Fruit fly (Drosophila melanogaster) whole organism, embryonic: ENCODE results near the gene hbt.

Experiments used
- Adf1 ChIP-seq: fragments of 200-800 bp; sonication (Bioruptor generic); IDR thresholded peaks from 2 replicates; pipeline ENCODE4 v1.3.6; 2022; ENCODE audit warnings: missing biosample characterization, missing genetic modification characterization
- CG10543 ChIP-seq: fragments of 200-800 bp; sonication (Bioruptor generic); optimal IDR thresholded peaks from 3 replicates; lab custom pipeline; 2017; ENCODE audit warnings: missing biosample characterization, mild to moderate bottlenecking, missing genetic modification characterization, moderate library complexity
- CG11085 ChIP-seq: fragments of 200-800 bp; sonication (Bioruptor generic); IDR thresholded peaks from 2 replicates; pipeline ENCODE4 v1.3.6; 2022; ENCODE audit warnings: missing biosample characterization, missing genetic modification characterization
- CG11398 ChIP-seq: fragments of 200-800 bp; sonication (Bioruptor generic); optimal IDR thresholded peaks from 2 replicates; lab custom pipeline; 2016; ENCODE audit warnings: missing biosample characterization, missing genetic modification characterization
- CG11695 ChIP-seq: fragments of 200-800 bp; sonication (Bioruptor generic); IDR thresholded peaks from 3 replicates; pipeline ENCODE4 v1.3.6; 2022; ENCODE audit warnings: missing biosample characterization, missing genetic modification characterization
- CG11696 ChIP-seq: fragments of 200-800 bp; sonication (Bioruptor generic); IDR thresholded peaks from 2 replicates; pipeline ENCODE4 v1.3.6; 2022; ENCODE audit warnings: missing biosample characterization, missing genetic modification characterization
- CG12299 ChIP-seq: fragments of 200-800 bp; sonication (Bioruptor generic); optimal IDR thresholded peaks from 2 replicates; lab custom pipeline; 2018; ENCODE audit warnings: missing biosample characterization, mild to moderate bottlenecking, missing genetic modification characterization
- CG12744 ChIP-seq: fragments of 200-800 bp; sonication (Bioruptor generic); optimal IDR thresholded peaks from 2 replicates; lab custom pipeline; 2016; ENCODE audit warnings: missing biosample characterization, missing genetic modification characterization
- CG13296 ChIP-seq: fragments of 200-800 bp; sonication (Bioruptor generic); optimal IDR thresholded peaks from 3 replicates; lab custom pipeline; 2018; ENCODE audit warnings: missing biosample characterization, mild to moderate bottlenecking, missing genetic modification characterization
- CG13775 ChIP-seq: fragments of 200-800 bp; sonication (Bioruptor generic); optimal IDR thresholded peaks from 3 replicates; lab custom pipeline; 2017; ENCODE audit warnings: missing biosample characterization, mild to moderate bottlenecking, missing genetic modification characterization
- CG15011 ChIP-seq: fragments of 200-800 bp; sonication (Bioruptor generic); optimal IDR thresholded peaks from 3 replicates; lab custom pipeline; 2018; ENCODE audit warnings: missing biosample characterization, mild to moderate bottlenecking, missing genetic modification characterization
- CG1602 ChIP-seq: fragments of 200-800 bp; sonication (Bioruptor generic); optimal IDR thresholded peaks from 3 replicates; lab custom pipeline; 2016; ENCODE audit warnings: missing biosample characterization, missing genetic modification characterization
- CG16815 ChIP-seq: fragments of 200-800 bp; sonication (Bioruptor generic); optimal IDR thresholded peaks from 3 replicates; lab custom pipeline; 2017; ENCODE audit warnings: missing biosample characterization, mild to moderate bottlenecking, missing genetic modification characterization
- CG16863 ChIP-seq: fragments of 200-800 bp; sonication (Bioruptor generic); optimal IDR thresholded peaks from 3 replicates; lab custom pipeline; 2016; ENCODE audit warnings: missing biosample characterization, missing genetic modification characterization
- CG17359 ChIP-seq: fragments of 200-800 bp; sonication (Bioruptor generic); optimal IDR thresholded peaks from 3 replicates; lab custom pipeline; 2018; ENCODE audit warnings: missing biosample characterization, mild to moderate bottlenecking, missing genetic modification characterization, moderate library complexity
- CG17829 ChIP-seq: fragments of 200-800 bp; optimal IDR thresholded peaks from 2 replicates; lab custom pipeline; 2019; ENCODE audit warnings: missing biosample characterization, mild to moderate bottlenecking, missing genetic modification characterization, moderate library complexity
- CG1832 ChIP-seq: fragments of 200-800 bp; sonication (Bioruptor generic); optimal IDR thresholded peaks from 2 replicates; lab custom pipeline; 2017; ENCODE audit warnings: missing biosample characterization, mild to moderate bottlenecking, missing genetic modification characterization, inconsistent platforms
- CG3163 ChIP-seq: fragments of 200-800 bp; sonication (Bioruptor generic); optimal IDR thresholded peaks from 3 replicates; lab custom pipeline; 2016; ENCODE audit warnings: missing biosample characterization, missing genetic modification characterization
- CG4404 ChIP-seq: fragments of 200-800 bp; sonication (Bioruptor generic); IDR thresholded peaks from 2 replicates; pipeline ENCODE4 v1.3.6; 2022; ENCODE audit warnings: missing biosample characterization, missing genetic modification characterization
- CG4707 ChIP-seq: fragments of 200-800 bp; sonication (Bioruptor generic); optimal IDR thresholded peaks from 2 replicates; lab custom pipeline; 2018; ENCODE audit warnings: missing biosample characterization, mild to moderate bottlenecking, missing genetic modification characterization, moderate library complexity
- CG6654 ChIP-seq: fragments of 200-800 bp; sonication (Bioruptor generic); optimal IDR thresholded peaks from 2 replicates; lab custom pipeline; 2017; ENCODE audit warnings: missing biosample characterization, mild to moderate bottlenecking, missing genetic modification characterization
- CG7928 ChIP-seq: fragments of 200-800 bp; sonication (Bioruptor generic); optimal IDR thresholded peaks from 2 replicates; lab custom pipeline; 2017; ENCODE audit warnings: missing biosample characterization, mild to moderate bottlenecking, missing genetic modification characterization
- CTCF ChIP-seq: fragments of 200-800 bp; sonication (Bioruptor generic); optimal IDR thresholded peaks from 2 replicates; lab custom pipeline; 2017; ENCODE audit warnings: missing biosample characterization, mild to moderate bottlenecking, missing genetic modification characterization, moderate library complexity
- Dek ChIP-seq: fragments of 200-800 bp; sonication (Bioruptor generic); optimal IDR thresholded peaks from 3 replicates; lab custom pipeline; 2019; ENCODE audit warnings: missing biosample characterization, mild to moderate bottlenecking, missing genetic modification characterization, moderate library complexity
- Dp ChIP-seq: fragments of 200-800 bp; sonication (Bioruptor generic); optimal IDR thresholded peaks from 2 replicates; lab custom pipeline; 2018; ENCODE audit warnings: missing biosample characterization, mild to moderate bottlenecking, missing genetic modification characterization, moderate library complexity
- E2f1 ChIP-seq: fragments of 200-800 bp; sonication (Bioruptor generic); IDR thresholded peaks from 2 replicates; pipeline ENCODE4 v1.3.6; 2022; ENCODE audit warnings: missing biosample characterization, missing genetic modification characterization
- Eip74EF ChIP-seq, 2 experiments: fragments of 200-800 bp in 1 of 2; fragments of >200 bp in 1 of 2; sonication (Bioruptor generic) in 1 of 2; optimal IDR thresholded peaks; 2 replicates each; lab custom pipeline; 2017 to 2019; ENCODE audit warnings: missing biosample characterization in 2 of 2, missing genetic modification characterization in 2 of 2, mild to moderate bottlenecking in 1 of 2, moderate library complexity in 1 of 2
- Fer3 ChIP-seq: fragments of 200-800 bp; sonication (Bioruptor generic); optimal IDR thresholded peaks from 2 replicates; lab custom pipeline; 2018; ENCODE audit warnings: missing biosample characterization, mild to moderate bottlenecking, missing genetic modification characterization, moderate library complexity
- H15 ChIP-seq: fragments of 200-800 bp; sonication (Bioruptor generic); IDR thresholded peaks from 3 replicates; pipeline ENCODE4 v1.3.6; 2022; ENCODE audit warnings: missing biosample characterization, missing genetic modification characterization
- HLH4C ChIP-seq: fragments of 200-800 bp; sonication (Bioruptor generic); IDR thresholded peaks from 3 replicates; pipeline ENCODE4 v1.3.6; 2022; ENCODE audit warnings: missing biosample characterization, missing genetic modification characterization; ENCODE audit not compliant: partially characterized antibody
- HLHmδ ChIP-seq: fragments of 200-800 bp; sonication (Bioruptor generic); optimal IDR thresholded peaks from 2 replicates; lab custom pipeline; 2018; ENCODE audit warnings: missing biosample characterization, mild to moderate bottlenecking, missing genetic modification characterization, moderate library complexity
- Hmx ChIP-seq: fragments of 200-800 bp; sonication (Bioruptor generic); optimal IDR thresholded peaks from 2 replicates; lab custom pipeline; 2016; ENCODE audit warnings: missing biosample characterization, missing genetic modification characterization
- Myb ChIP-seq: fragments of 200-800 bp; sonication (Bioruptor generic); optimal IDR thresholded peaks from 2 replicates; lab custom pipeline; 2016; ENCODE audit warnings: missing biosample characterization, missing genetic modification characterization
- Nf-YB ChIP-seq: fragments of 200-800 bp; sonication (Bioruptor generic); optimal IDR thresholded peaks from 3 replicates; lab custom pipeline; 2019; ENCODE audit warnings: missing biosample characterization, mild to moderate bottlenecking, missing genetic modification characterization, moderate library complexity
- NfI ChIP-seq: fragments of 200-800 bp; sonication (Bioruptor generic); optimal IDR thresholded peaks from 3 replicates; lab custom pipeline; 2018; ENCODE audit warnings: missing biosample characterization, mild to moderate bottlenecking, missing genetic modification characterization, moderate library complexity
- aop ChIP-seq: fragments of 200-800 bp; sonication (Bioruptor generic); IDR thresholded peaks from 2 replicates; pipeline ENCODE4 v1.3.6; 2022; ENCODE audit warnings: missing biosample characterization, missing genetic modification characterization
- ase ChIP-seq: fragments of 200-800 bp; sonication (Bioruptor generic); IDR thresholded peaks from 3 replicates; pipeline ENCODE4 v1.3.6; 2022; ENCODE audit warnings: missing biosample characterization, missing genetic modification characterization
- bbx ChIP-seq: fragments of 200-800 bp; sonication (Bioruptor generic); IDR thresholded peaks from 2 replicates; pipeline ENCODE4 v1.3.6; 2022; ENCODE audit warnings: missing biosample characterization, missing genetic modification characterization; ENCODE audit not compliant: partially characterized antibody
- cas ChIP-seq: fragments of 200-800 bp; sonication (Bioruptor generic); IDR thresholded peaks from 2 replicates; pipeline ENCODE4 v1.3.6; 2022; ENCODE audit warnings: missing biosample characterization, missing genetic modification characterization
- fd102C ChIP-seq: fragments of 200-800 bp; sonication (Bioruptor generic); optimal IDR thresholded peaks from 2 replicates; lab custom pipeline; 2018; ENCODE audit warnings: missing biosample characterization, mild to moderate bottlenecking, missing genetic modification characterization, moderate library complexity
- fd3F ChIP-seq: fragments of 200-800 bp; sonication (Bioruptor generic); optimal IDR thresholded peaks from 2 replicates; lab custom pipeline; 2018; ENCODE audit warnings: missing biosample characterization, mild to moderate bottlenecking, missing genetic modification characterization, moderate library complexity
- ham ChIP-seq: fragments of 200-800 bp; sonication (Bioruptor generic); IDR thresholded peaks from 2 replicates; pipeline ENCODE4 v1.3.6; 2022; ENCODE audit warnings: missing biosample characterization, missing genetic modification characterization
- her ChIP-seq: fragments of 200-800 bp; sonication (Bioruptor generic); optimal IDR thresholded peaks from 2 replicates; lab custom pipeline; 2016; ENCODE audit warnings: missing biosample characterization, missing genetic modification characterization
- onecut ChIP-seq: fragments of 200-800 bp; sonication (Bioruptor generic); IDR thresholded peaks from 2 replicates; pipeline ENCODE4 v1.3.6; 2022; ENCODE audit warnings: missing biosample characterization, missing genetic modification characterization
- pum ChIP-seq: fragments of 200-800 bp; sonication (Bioruptor generic); optimal IDR thresholded peaks from 2 replicates; lab custom pipeline; 2016; ENCODE audit warnings: missing biosample characterization, missing genetic modification characterization
- schlank ChIP-seq: fragments of 200-800 bp; sonication (Bioruptor generic); optimal IDR thresholded peaks from 2 replicates; lab custom pipeline; 2018; ENCODE audit warnings: missing biosample characterization, mild to moderate bottlenecking, missing genetic modification characterization
- sqz ChIP-seq: fragments of 200-800 bp; sonication (Bioruptor generic); optimal IDR thresholded peaks from 3 replicates; lab custom pipeline; 2018; ENCODE audit warnings: missing biosample characterization, mild to moderate bottlenecking, missing genetic modification characterization
- trem ChIP-seq: fragments of 200-800 bp; optimal IDR thresholded peaks from 3 replicates; lab custom pipeline; 2019; ENCODE audit warnings: missing biosample characterization, mild to moderate bottlenecking, missing genetic modification characterization, moderate library complexity
- tx ChIP-seq: fragments of 200-800 bp; sonication (Bioruptor generic); optimal IDR thresholded peaks from 2 replicates; lab custom pipeline; 2016; ENCODE audit warnings: missing biosample characterization, missing genetic modification characterization
- usp ChIP-seq: fragments of >200 bp; optimal IDR thresholded peaks from 2 replicates; lab custom pipeline; 2017; ENCODE audit warnings: missing biosample characterization, missing genetic modification characterization
- wdn ChIP-seq: fragments of 200-800 bp; sonication (Bioruptor generic); IDR thresholded peaks from 2 replicates; pipeline ENCODE4 v1.3.6; 2022; ENCODE audit warnings: missing biosample characterization, missing genetic modification characterization

The hbt gene

dm6 chr2L:13370762-13371161 is 39.8 kb upstream of the hbt start, which contains the start of gene ND-B22 (continued):
- TF ChIP-seq CG15011 (no peak), CG16815 (GFP tag; lab: Kevin White, UChicago) (no peak), Hmx (GFP tag; lab: Kevin White, UChicago) (no peak), CG12299 (tag; lab: Kevin White, UChicago) (no peak), CG4707 (no peak), CG16863 (GFP tag; lab: Kevin White, UChicago) (no peak), CTCF (GFP tag; lab: Kevin White, UChicago) (peak; percentile 8), CG4404 (GFP tag; lab: Robert Waterston, UW) (no peak), usp (GFP tag; lab: Kevin White, UChicago) (no peak), CG7928 (GFP tag; lab: Kevin White, UChicago) (no peak), Myb (peak; percentile 73), CG11695 (GFP tag; lab: Robert Waterston, UW) (no peak), CG1832 (GFP tag; lab: Kevin White, UChicago) (no peak), cas (GFP tag; lab: Robert Waterston, UW) (no peak), Eip74EF (GFP tag; optimal IDR thresholded peaks at IDR 0.05; lab: Kevin White, UChicago) (no peak), Nf-YB (GFP tag; lab: Kevin White, UChicago) (no peak), schlank (tag; lab: Kevin White, UChicago) (no peak), Dp (GFP tag; lab: Kevin White, UChicago) (peak; percentile 88), NfI (GFP tag; lab: Kevin White, UChicago) (peak; percentile 68), CG1602 (GFP tag; lab: Kevin White, UChicago) (peak; percentile 24), CG17829 (peak; percentile 31), sqz (GFP tag; lab: Kevin White, UChicago) (no peak), CG11398 (GFP tag; lab: Kevin White, UChicago) (no peak), bbx (GFP tag; lab: Robert Waterston, UW) (peak; percentile 41), CG12744 (GFP tag; lab: Kevin White, UChicago) (no peak), pum (peak; percentile 26), her (no peak), CG6654 (GFP tag; lab: Kevin White, UChicago) (no peak), tx (GFP tag; lab: Kevin White, UChicago) (no peak), ase (GFP tag; lab: Robert Waterston, UW) (no peak), CG3163 (no peak), wdn (GFP tag; lab: Robert Waterston, UW) (peak; percentile 22; the same call in 1 of the 2 replicates), CG13296 (GFP tag; lab: Kevin White, UChicago) (peak; percentile 36), Adf1 (GFP tag; lab: Robert Waterston, UW) (no peak; the same call in 1 of the 2 replicates), CG10543 (GFP tag; lab: Kevin White, UChicago) (peak; percentile 38), fd3F (no peak), fd102C (GFP tag; lab: Kevin White, UChicago) (no peak), HLH4C (GFP tag; lab: Robert Waterston, UW) (no peak), HLHmδ (no peak), trem (tag; lab: Kevin White, UChicago) (peak; percentile 39), ham (GFP tag; lab: Robert Waterston, UW) (no peak), onecut (GFP tag; lab: Robert Waterston, UW) (no peak), H15 (GFP tag; lab: Robert Waterston, UW) (no peak), CG13775 (GFP tag; lab: Kevin White, UChicago) (no peak), Dek (peak; percentile 34), aop (GFP tag; lab: Robert Waterston, UW) (no peak), CG11085 (GFP tag; lab: Robert Waterston, UW) (0 out of 2 replicates have a peak, but pooled peaks have one; percentile 11), CG11696 (GFP tag; lab: Robert Waterston, UW) (no peak), CG17359 (peak; percentile 25), Fer3 (tag; lab: Kevin White, UChicago) (peak; percentile 31), E2f1 (no peak)
